Fruit fly (Drosophila melanogaster) whole organism, embryonic: ENCODE measurements around the gene Jupiter.

Experiments
- ATbp ChIP-seq: fragments of 200-800 bp; sonication (Bioruptor generic); optimal IDR thresholded peaks from 2 replicates; lab custom pipeline; 2017; ENCODE audit warnings: missing biosample characterization, mild to moderate bottlenecking, missing genetic modification characterization, missing genetic modification reagents
- CG10366 ChIP-seq: fragments of 200-800 bp; sonication (Bioruptor generic); IDR thresholded peaks from 2 replicates; pipeline ENCODE4 v1.3.6; 2022; ENCODE audit warnings: missing biosample characterization, missing genetic modification characterization
- CG10431 ChIP-seq: fragments of 200-800 bp; sonication (Bioruptor generic); optimal IDR thresholded peaks from 3 replicates; lab custom pipeline; 2018; ENCODE audit warnings: missing biosample characterization, mild to moderate bottlenecking, missing genetic modification characterization
- CG10959 ChIP-seq: fragments of 200-800 bp; sonication (Bioruptor generic); IDR thresholded peaks from 2 replicates; pipeline ENCODE4 v1.3.6; 2022; ENCODE audit warnings: missing biosample characterization, missing genetic modification characterization
- CG10979 ChIP-seq: fragments of 200-800 bp; sonication (Bioruptor generic); optimal IDR thresholded peaks from 2 replicates; lab custom pipeline; 2018; ENCODE audit warnings: missing biosample characterization, mild to moderate bottlenecking, missing genetic modification characterization, moderate library complexity
- CG11723 ChIP-seq: fragments of 200-800 bp; sonication (Bioruptor generic); optimal IDR thresholded peaks from 2 replicates; lab custom pipeline; 2017; ENCODE audit warnings: missing biosample characterization, mild to moderate bottlenecking, missing genetic modification characterization
- CG12104 ChIP-seq: fragments of 200-800 bp; sonication (Bioruptor generic); optimal IDR thresholded peaks from 3 replicates; lab custom pipeline; 2016; ENCODE audit warnings: missing biosample characterization, missing genetic modification characterization
- CG12769 ChIP-seq: fragments of 200-800 bp; sonication (Bioruptor generic); optimal IDR thresholded peaks from 2 replicates; lab custom pipeline; 2019; ENCODE audit warnings: missing biosample characterization, mild to moderate bottlenecking, missing genetic modification characterization, moderate library complexity
- CG15073 ChIP-seq: fragments of 200-800 bp; sonication (Bioruptor generic); optimal IDR thresholded peaks from 2 replicates; lab custom pipeline; 2016; ENCODE audit warnings: missing biosample characterization, missing genetic modification characterization
- CG17328 ChIP-seq: fragments of 200-800 bp; sonication (Bioruptor generic); IDR thresholded peaks from 2 replicates; pipeline ENCODE4 v1.3.6; 2022; ENCODE audit warnings: missing biosample characterization, missing genetic modification characterization
- CG18476 ChIP-seq: fragments of 200-800 bp; sonication (Bioruptor generic); optimal IDR thresholded peaks from 2 replicates; lab custom pipeline; 2016; ENCODE audit warnings: missing biosample characterization, mild to moderate bottlenecking, missing genetic modification characterization
- CG2129 ChIP-seq: fragments of 200-800 bp; sonication (Bioruptor generic); IDR thresholded peaks from 2 replicates; pipeline ENCODE4 v1.3.6; 2022; ENCODE audit warnings: missing biosample characterization, missing genetic modification characterization; ENCODE audit not compliant: partially characterized antibody
- CG3065 ChIP-seq: fragments of 200-800 bp; sonication (Bioruptor generic); optimal IDR thresholded peaks from 2 replicates; lab custom pipeline; 2016; ENCODE audit warnings: missing biosample characterization, missing genetic modification characterization
- CG3995 ChIP-seq: fragments of 200-800 bp; sonication (Bioruptor generic); optimal IDR thresholded peaks from 3 replicates; lab custom pipeline; 2016; ENCODE audit warnings: missing biosample characterization, missing genetic modification characterization
- CG6175 ChIP-seq: fragments of 200-800 bp; sonication (Bioruptor generic); IDR thresholded peaks from 3 replicates; pipeline ENCODE4 v1.3.6; 2022; ENCODE audit warnings: missing biosample characterization, missing genetic modification characterization
- CG6683 ChIP-seq: fragments of 200-800 bp; sonication (Bioruptor generic); optimal IDR thresholded peaks from 2 replicates; lab custom pipeline; 2017; ENCODE audit warnings: missing biosample characterization, mild to moderate bottlenecking, missing genetic modification characterization, missing genetic modification reagents
- CG6854 ChIP-seq: fragments of 200-800 bp; sonication (Bioruptor generic); optimal IDR thresholded peaks from 3 replicates; lab custom pipeline; 2017; ENCODE audit warnings: missing biosample characterization, mild to moderate bottlenecking, missing genetic modification characterization
- CG7271 ChIP-seq: fragments of 200-800 bp; sonication (Bioruptor generic); optimal IDR thresholded peaks from 2 replicates; lab custom pipeline; 2018; ENCODE audit warnings: missing biosample characterization, mild to moderate bottlenecking, missing genetic modification characterization, moderate library complexity
- CG7839 ChIP-seq: fragments of 200-800 bp; sonication (Bioruptor generic); optimal IDR thresholded peaks from 3 replicates; lab custom pipeline; 2018; ENCODE audit warnings: missing biosample characterization, mild to moderate bottlenecking, missing genetic modification characterization, moderate library complexity
- CG7928 ChIP-seq: fragments of 200-800 bp; sonication (Bioruptor generic); optimal IDR thresholded peaks from 2 replicates; lab custom pipeline; 2017; ENCODE audit warnings: missing biosample characterization, mild to moderate bottlenecking, missing genetic modification characterization
- CG8359 ChIP-seq: fragments of 200-800 bp; sonication (Bioruptor generic); optimal IDR thresholded peaks from 2 replicates; lab custom pipeline; 2017; ENCODE audit warnings: missing biosample characterization, mild to moderate bottlenecking, missing genetic modification characterization, borderline replicate concordance
- CG9727 ChIP-seq: fragments of 200-800 bp; sonication (Bioruptor generic); optimal IDR thresholded peaks from 3 replicates; lab custom pipeline; 2017; ENCODE audit warnings: missing biosample characterization, mild to moderate bottlenecking, missing genetic modification characterization
- Hey ChIP-seq: fragments of 200-800 bp; sonication (Bioruptor generic); optimal IDR thresholded peaks from 3 replicates; lab custom pipeline; 2018; ENCODE audit warnings: missing biosample characterization, mild to moderate bottlenecking, missing genetic modification characterization
- Kr ChIP-seq: fragments of 200-800 bp; sonication (Bioruptor generic); optimal IDR thresholded peaks from 2 replicates; lab custom pipeline; 2017; ENCODE audit warnings: missing biosample characterization, mild to moderate bottlenecking, missing genetic modification characterization
- NC2β ChIP-seq: fragments of 200-800 bp; sonication (Bioruptor generic); optimal IDR thresholded peaks from 2 replicates; lab custom pipeline; 2016; ENCODE audit warnings: missing biosample characterization, missing genetic modification characterization
- Nf-YC ChIP-seq: fragments of 200-800 bp; optimal IDR thresholded peaks from 3 replicates; lab custom pipeline; 2019; ENCODE audit warnings: missing biosample characterization, mild to moderate bottlenecking, missing genetic modification characterization, moderate library complexity
- Oaz ChIP-seq: fragments of 200-800 bp; sonication (Bioruptor generic); IDR thresholded peaks from 2 replicates; pipeline ENCODE4 v1.3.6; 2022; ENCODE audit warnings: missing biosample characterization, missing genetic modification characterization
- Six4 ChIP-seq: fragments of 200-800 bp; sonication (Bioruptor generic); optimal IDR thresholded peaks from 2 replicates; lab custom pipeline; 2016; ENCODE audit warnings: missing biosample characterization, missing genetic modification characterization
- Xrp1 ChIP-seq: fragments of 200-800 bp; sonication (Bioruptor generic); IDR thresholded peaks from 2 replicates; pipeline ENCODE4 v1.3.6; 2022; ENCODE audit warnings: missing biosample characterization, missing genetic modification characterization
- ara ChIP-seq: fragments of 200-800 bp; sonication (Bioruptor generic); IDR thresholded peaks from 2 replicates; pipeline ENCODE4 v1.3.6; 2022; ENCODE audit warnings: missing biosample characterization, missing genetic modification characterization
- az2 ChIP-seq: fragments of 200-800 bp; sonication (Bioruptor generic); optimal IDR thresholded peaks from 3 replicates; lab custom pipeline; 2016; ENCODE audit warnings: missing biosample characterization, missing genetic modification characterization
- bcd ChIP-seq: fragments of 200-800 bp; sonication (Bioruptor generic); optimal IDR thresholded peaks from 2 replicates; lab custom pipeline; 2017; ENCODE audit warnings: missing biosample characterization, mild to moderate bottlenecking, missing genetic modification characterization
- cg ChIP-seq: fragments of 200-800 bp; sonication (Bioruptor generic); optimal IDR thresholded peaks from 3 replicates; lab custom pipeline; 2019; ENCODE audit warnings: missing biosample characterization, mild to moderate bottlenecking, missing genetic modification characterization, moderate library complexity
- crol ChIP-seq: fragments of 200-800 bp; sonication (Bioruptor generic); IDR thresholded peaks from 2 replicates; pipeline ENCODE4 v1.3.6; 2022; ENCODE audit warnings: missing biosample characterization, missing genetic modification characterization
- crp ChIP-seq, 2 experiments: fragments of 200-800 bp; sonication (Bioruptor generic); optimal IDR thresholded peaks; 2 replicates in 1 of 2; 3 replicates in 1 of 2; lab custom pipeline; 2017; ENCODE audit warnings: missing biosample characterization in 2 of 2, missing genetic modification characterization in 2 of 2, mild to moderate bottlenecking in 1 of 2, moderate library complexity in 1 of 2
- da ChIP-seq: fragments of 200-800 bp; sonication (Bioruptor generic); optimal IDR thresholded peaks from 2 replicates; lab custom pipeline; 2016; ENCODE audit warnings: missing biosample characterization, missing genetic modification characterization
- gt ChIP-seq: fragments of 200-800 bp; sonication (Bioruptor generic); IDR thresholded peaks from 2 replicates; pipeline ENCODE4 v1.3.6; 2022; ENCODE audit warnings: missing biosample characterization, missing genetic modification characterization
- her ChIP-seq: fragments of 200-800 bp; sonication (Bioruptor generic); optimal IDR thresholded peaks from 2 replicates; lab custom pipeline; 2016; ENCODE audit warnings: missing biosample characterization, missing genetic modification characterization
- hth ChIP-seq: fragments of >200 bp; optimal IDR thresholded peaks from 2 replicates; lab custom pipeline; 2017; ENCODE audit warnings: inconsistent platforms
- jing ChIP-seq: fragments of 200-800 bp; sonication (Bioruptor generic); optimal IDR thresholded peaks from 2 replicates; lab custom pipeline; 2018; ENCODE audit warnings: missing biosample characterization, mild to moderate bottlenecking, missing genetic modification characterization
- kay ChIP-seq: fragments of 200-800 bp; sonication (Bioruptor generic); optimal IDR thresholded peaks from 2 replicates; lab custom pipeline; 2016; ENCODE audit warnings: missing biosample characterization, missing genetic modification characterization
- luna ChIP-seq: fragments of 200-800 bp; sonication (Bioruptor generic); optimal IDR thresholded peaks from 2 replicates; lab custom pipeline; 2016; ENCODE audit warnings: missing biosample characterization, missing genetic modification characterization
- mirr ChIP-seq: fragments of 200-800 bp; sonication (Bioruptor generic); optimal IDR thresholded peaks from 3 replicates; lab custom pipeline; 2018; ENCODE audit warnings: missing biosample characterization, mild to moderate bottlenecking, missing genetic modification characterization
- org-1 ChIP-seq: fragments of 200-800 bp; sonication (Bioruptor generic); optimal IDR thresholded peaks from 2 replicates; lab custom pipeline; 2017; ENCODE audit warnings: missing biosample characterization, missing genetic modification characterization
- ranshi ChIP-seq: fragments of 200-800 bp; sonication (Bioruptor generic); IDR thresholded peaks from 2 replicates; pipeline ENCODE4 v1.3.6; 2022; ENCODE audit warnings: missing biosample characterization, missing genetic modification characterization
- schlank ChIP-seq: fragments of 200-800 bp; sonication (Bioruptor generic); optimal IDR thresholded peaks from 2 replicates; lab custom pipeline; 2018; ENCODE audit warnings: missing biosample characterization, mild to moderate bottlenecking, missing genetic modification characterization
- scrt ChIP-seq: fragments of 200-800 bp; sonication (Bioruptor generic); optimal IDR thresholded peaks from 2 replicates; lab custom pipeline; 2018; ENCODE audit warnings: missing biosample characterization, mild to moderate bottlenecking, missing genetic modification characterization, moderate library complexity
- stc ChIP-seq: fragments of 200-800 bp; sonication (Bioruptor generic); IDR thresholded peaks from 2 replicates; pipeline ENCODE4 v1.3.6; 2022; ENCODE audit warnings: missing biosample characterization, missing genetic modification characterization
- tup ChIP-seq: fragments of 200-800 bp; sonication (Bioruptor generic); optimal IDR thresholded peaks from 2 replicates; lab custom pipeline; 2016; ENCODE audit warnings: missing biosample characterization, mild to moderate bottlenecking, missing genetic modification characterization, moderate library complexity
- vnd ChIP-seq: fragments of 200-800 bp; sonication (Bioruptor generic); IDR thresholded peaks from 3 replicates; pipeline ENCODE4 v1.3.6; 2022; ENCODE audit warnings: missing biosample characterization, missing genetic modification characterization; ENCODE audit not compliant: partially characterized antibody

Gene Jupiter

DNA sequence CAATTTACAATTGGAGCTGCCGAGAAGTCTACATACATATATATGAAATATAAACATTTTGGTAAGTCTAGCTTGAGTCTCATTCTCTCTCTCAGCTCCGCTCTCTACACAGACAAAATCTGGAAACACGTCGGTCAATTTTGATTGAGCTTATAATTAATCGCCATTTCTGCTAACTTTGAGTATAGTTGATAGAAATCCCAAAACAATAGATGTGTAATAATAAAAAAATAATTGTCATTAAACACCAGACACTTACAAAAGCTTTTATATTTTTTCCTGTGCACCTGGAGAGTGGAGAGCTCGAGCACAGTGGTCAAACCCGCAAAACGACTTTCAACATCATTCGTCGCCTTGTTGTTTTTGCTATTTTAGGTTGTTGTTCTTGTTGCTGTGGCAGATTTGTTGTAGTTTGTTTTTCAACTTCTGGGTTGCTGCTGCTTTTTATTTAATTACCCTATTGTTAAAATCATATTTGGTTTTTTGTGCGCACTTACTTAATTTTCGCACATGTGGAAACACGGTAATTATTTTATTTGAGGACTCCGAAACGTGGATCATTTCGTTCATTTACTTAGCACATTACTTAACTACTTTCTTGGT lies 37.0 kb upstream of the Jupiter start (continued):
- peak; percentile 93 for TF ChIP-seq scrt
- TF ChIP-seq CG15073 (GFP tag; lab: Kevin White, UChicago): peak; percentile 71
- TF ChIP-seq CG8359: peak; percentile 83
- TF ChIP-seq ara (GFP tag; lab: Robert Waterston, UW): peak; percentile 95
- peak; percentile 96 for TF ChIP-seq CG6175 (GFP tag; lab: Robert Waterston, UW)
- peak; percentile 96 for TF ChIP-seq bcd (GFP tag; lab: Kevin White, UChicago)
- no peak for TF ChIP-seq CG2129 (GFP tag; lab: Robert Waterston, UW)
- TF ChIP-seq CG17328: peak; percentile 97
- peak; percentile 88 for TF ChIP-seq Oaz
- peak; percentile 95 for TF ChIP-seq NC2β (GFP tag; lab: Kevin White, UChicago)
- TF ChIP-seq hth: no peak
- peak; percentile 88 for TF ChIP-seq jing (GFP tag; lab: Kevin White, UChicago)
- TF ChIP-seq CG11723 (GFP tag; lab: Kevin White, UChicago): peak; percentile 91
- peak; percentile 54 for TF ChIP-seq Hey
- peak; percentile 95 for TF ChIP-seq Six4
- peak; percentile 57 for TF ChIP-seq da (GFP tag; lab: Kevin White, UChicago)
- TF ChIP-seq crol: peak; percentile 45
- peak; percentile 91 for TF ChIP-seq CG6854 (GFP tag; lab: Kevin White, UChicago)
- peak; percentile 87 for TF ChIP-seq kay (GFP tag; lab: Kevin White, UChicago)
- TF ChIP-seq luna (GFP tag; lab: Kevin White, UChicago): peak; percentile 85
- peak; percentile 92 for TF ChIP-seq tup (GFP tag; lab: Kevin White, UChicago)
- peak; percentile 97 for TF ChIP-seq CG7839 (tag; lab: Kevin White, UChicago)
- peak; percentile 97 for TF ChIP-seq Xrp1 (GFP tag; lab: Robert Waterston, UW)
- peak; percentile 94 for TF ChIP-seq schlank (tag; lab: Kevin White, UChicago)
- TF ChIP-seq Kr (GFP tag; lab: Kevin White, UChicago): no peak
- peak; percentile 94 for TF ChIP-seq ATbp (GFP tag; lab: Kevin White, UChicago)
- TF ChIP-seq CG7928 (GFP tag; lab: Kevin White, UChicago): peak; percentile 78
- TF ChIP-seq CG3995: peak; percentile 65
- TF ChIP-seq CG6683 (GFP tag; lab: Kevin White, UChicago): peak; percentile 86
- TF ChIP-seq CG12104: peak; percentile 92
- TF ChIP-seq CG10959 (GFP tag; lab: Robert Waterston, UW): peak; percentile 90
- peak; percentile 94 for TF ChIP-seq CG9727 (GFP tag; lab: Kevin White, UChicago)
- TF ChIP-seq CG3065: peak; percentile 82
- TF ChIP-seq CG7271 (tag; lab: Kevin White, UChicago): peak; percentile 69
- no peak for TF ChIP-seq cg (GFP tag; lab: Kevin White, UChicago)
- peak; percentile 81 for TF ChIP-seq CG10431 (GFP tag; lab: Kevin White, UChicago)
- peak; percentile 94 for TF ChIP-seq CG18476
- TF ChIP-seq CG10979 (tag; lab: Kevin White, UChicago): peak; percentile 95
- peak; percentile 73 for TF ChIP-seq Nf-YC (tag; lab: Kevin White, UChicago)
- peak; percentile 65 for TF ChIP-seq mirr (GFP tag; lab: Kevin White, UChicago)
- peak; percentile 96 for TF ChIP-seq CG10366 (GFP tag; lab: Robert Waterston, UW)
- peak; percentile 92 for TF ChIP-seq org-1 (GFP tag; lab: Kevin White, UChicago)
- peak; percentile 87 for TF ChIP-seq gt (GFP tag; lab: Robert Waterston, UW)
- TF ChIP-seq her: peak; percentile 91
- peak in 1 of 2 experiments; percentile 57 for TF ChIP-seq crp (GFP tag; optimal IDR thresholded peaks at IDR 0.05; lab: Kevin White, UChicago)
- TF ChIP-seq vnd (GFP tag; lab: Robert Waterston, UW): no peak
- TF ChIP-seq stc: peak; percentile 96
- peak; percentile 96 for TF ChIP-seq az2 (GFP tag; lab: Kevin White, UChicago)
- peak; percentile 97 for TF ChIP-seq ranshi (GFP tag; lab: Robert Waterston, UW)
- TF ChIP-seq CG12769: peak; percentile 96
